Fruit fly (Drosophila melanogaster) whole organism: Measurements from ENCODE around the gene CG3081.

Source experiments
- CG8478 ChIP-seq: fragments of >200 bp; optimal IDR thresholded peaks from 2 replicates; lab custom pipeline; 2018; ENCODE audit warnings: inconsistent platforms
- Dll ChIP-seq: fragments of >200 bp; optimal IDR thresholded peaks from 2 replicates; lab custom pipeline; 2017
- EcR ChIP-seq, 2 experiments: fragments of >200 bp; optimal IDR thresholded peaks; 2 replicates each; lab custom pipeline; 2017; ENCODE audit warnings: missing biosample characterization in 2 of 2, missing genetic modification characterization in 2 of 2, missing genetic modification reagents in 2 of 2
- pan ChIP-seq: fragments of >200 bp; optimal IDR thresholded peaks from 2 replicates; lab custom pipeline; 2017
- psq ChIP-seq: fragments of >200 bp; optimal IDR thresholded peaks from 2 replicates; lab custom pipeline; 2017
- usp ChIP-seq: fragments of >200 bp; optimal IDR thresholded peaks from 2 replicates; lab custom pipeline; 2017; ENCODE audit warnings: missing biosample characterization, missing genetic modification characterization, mixed read lengths

Gene CG3081

DNA sequence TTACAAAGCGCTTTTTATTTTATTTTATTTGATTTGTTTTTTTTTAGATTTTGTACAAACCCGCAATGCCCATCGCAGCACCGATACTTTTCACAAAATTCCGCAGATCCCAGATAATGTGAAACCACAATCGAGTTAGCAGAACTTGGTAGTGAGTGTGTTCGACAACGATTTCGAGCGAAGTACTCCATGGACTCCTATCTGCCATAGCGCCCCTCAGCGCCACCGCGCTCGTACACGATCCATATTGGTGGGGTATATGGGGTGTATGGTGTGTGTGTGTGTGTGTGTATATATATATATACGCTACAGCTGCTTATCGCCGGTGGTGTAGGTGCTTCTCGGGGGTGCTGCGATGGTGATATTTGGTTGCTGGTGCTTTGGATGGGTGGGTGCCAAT, 31.3 kb downstream of the CG3081 start:
- TF ChIP-seq usp (GFP tag; lab: Kevin White, UChicago) (no peak), Dll (no peak), psq (no peak), pan (lab: Kevin White, UChicago) (no peak), CG8478 (no peak), EcR (GFP tag; optimal IDR thresholded peaks at IDR 0.05; lab: Kevin White, UChicago) (no peak)

DNA sequence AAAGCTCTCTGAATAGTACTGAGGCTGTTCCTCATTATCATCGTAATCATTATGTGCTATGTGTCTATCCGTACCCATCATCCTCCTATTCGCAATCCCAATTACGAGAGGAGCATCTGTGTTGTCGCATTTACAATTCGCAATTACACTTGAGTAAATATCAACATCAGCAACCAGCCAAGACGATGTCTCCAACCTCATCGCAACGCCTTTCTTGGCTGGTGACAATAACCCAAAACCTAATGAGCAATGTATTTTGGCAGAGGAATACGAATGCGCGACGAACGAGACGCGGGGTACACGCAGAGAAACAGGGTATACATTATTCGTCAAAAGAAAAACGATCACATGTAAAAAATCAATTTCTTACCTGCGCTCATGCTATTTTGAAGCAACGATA, 33.3 kb downstream of the CG3081 start:
- TF ChIP-seq EcR (GFP tag; optimal IDR thresholded peaks at IDR 0.05; lab: Kevin White, UChicago) (no peak), usp (GFP tag; lab: Kevin White, UChicago) (no peak), Dll (no peak), psq (no peak), pan (lab: Kevin White, UChicago) (no peak), CG8478 (no peak)

DNA sequence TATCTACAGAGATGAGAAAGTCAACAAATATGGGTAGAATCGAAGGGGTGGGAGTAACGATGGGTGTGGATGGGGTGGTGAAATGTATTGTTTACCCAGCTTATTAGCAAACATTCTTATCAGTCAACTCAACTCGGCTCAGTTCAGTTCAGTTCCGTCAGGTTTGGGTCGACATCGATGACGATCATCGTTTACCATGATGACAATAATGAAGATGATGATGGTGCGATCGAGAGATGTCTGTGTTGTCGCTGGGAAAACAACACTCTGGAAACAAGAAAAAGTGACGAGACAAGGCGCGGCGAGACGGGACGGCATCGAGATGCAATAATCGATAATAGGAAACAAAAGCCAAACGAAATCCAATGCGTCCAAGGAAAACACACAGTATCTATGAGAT, 34.0 kb downstream of the CG3081 start:
- TF ChIP-seq EcR (GFP tag; optimal IDR thresholded peaks at IDR 0.05; lab: Kevin White, UChicago) = no peak
- TF ChIP-seq pan (lab: Kevin White, UChicago) = no peak

DNA sequence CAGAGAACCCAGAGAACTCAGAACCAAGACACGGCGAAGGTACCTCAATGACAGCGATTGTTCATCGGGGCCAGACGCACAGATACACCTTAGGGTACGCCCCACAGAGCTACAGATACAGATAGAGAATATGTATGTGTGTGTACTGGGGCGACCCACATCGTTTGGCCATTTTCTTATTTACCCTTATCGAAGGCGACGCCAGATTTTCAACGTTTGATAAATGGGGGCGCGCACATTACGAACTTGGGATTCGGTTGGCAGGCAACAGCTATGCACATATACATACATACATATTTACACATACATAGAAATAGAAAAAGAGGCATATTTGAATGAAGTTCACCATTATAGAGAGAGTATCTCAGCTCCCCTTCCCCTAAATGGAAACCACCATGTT, 37.3 kb downstream of the CG3081 start:
- TF ChIP-seq usp (GFP tag; lab: Kevin White, UChicago) (no peak), EcR (GFP tag; optimal IDR thresholded peaks at IDR 0.05; lab: Kevin White, UChicago) (no peak), Dll (no peak), psq (no peak), CG8478 (no peak), pan (lab: Kevin White, UChicago) (no peak)

DNA sequence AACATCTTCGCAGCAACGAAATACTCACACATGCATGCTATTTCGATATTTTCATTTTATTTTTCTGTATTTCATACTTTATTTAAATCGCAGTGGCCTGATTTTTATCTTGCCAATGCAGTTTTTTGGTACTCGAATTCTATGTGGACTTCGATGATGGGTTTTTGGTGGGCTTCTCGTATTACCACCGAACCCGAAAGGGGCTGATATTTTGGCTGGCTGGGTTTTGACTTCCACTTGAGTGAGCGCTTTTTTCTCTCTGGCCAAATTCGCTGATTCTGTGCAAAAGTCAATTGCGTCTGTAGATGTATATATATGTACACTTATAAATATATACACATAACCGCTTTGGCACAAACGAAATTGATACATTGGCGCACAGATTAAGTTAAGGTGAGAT, 38.5 kb downstream of the CG3081 start:
- TF ChIP-seq CG8478 = no peak
- TF ChIP-seq psq = no peak
- no peak for TF ChIP-seq usp (GFP tag; lab: Kevin White, UChicago)
- TF ChIP-seq EcR (GFP tag; optimal IDR thresholded peaks at IDR 0.05; lab: Kevin White, UChicago) = no peak
- TF ChIP-seq Dll = no peak
- no peak for TF ChIP-seq pan (lab: Kevin White, UChicago)

DNA sequence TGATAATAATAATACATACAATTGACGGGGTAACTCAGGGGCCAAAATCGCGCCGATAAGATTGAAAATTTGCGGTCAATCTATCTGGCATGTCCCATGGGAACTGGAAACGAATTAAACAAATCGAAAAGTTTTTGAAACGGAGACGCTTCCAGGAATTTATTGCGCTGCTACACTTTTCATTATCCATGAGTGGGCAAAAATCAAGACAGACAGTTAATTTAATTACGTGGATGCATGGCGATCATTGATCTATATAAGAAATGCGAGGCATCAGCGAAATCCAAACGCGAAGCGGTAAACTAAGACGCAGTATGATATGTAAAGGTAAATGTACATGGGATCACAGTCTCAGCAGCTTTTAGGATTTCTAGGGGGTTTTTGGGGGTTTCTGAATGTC, 39.2 kb downstream of the CG3081 start:
- TF ChIP-seq EcR (GFP tag; optimal IDR thresholded peaks at IDR 0.05; lab: Kevin White, UChicago) (no peak), CG8478 (no peak), psq (no peak), usp (GFP tag; lab: Kevin White, UChicago) (no peak), Dll (no peak), pan (lab: Kevin White, UChicago) (no peak)

DNA sequence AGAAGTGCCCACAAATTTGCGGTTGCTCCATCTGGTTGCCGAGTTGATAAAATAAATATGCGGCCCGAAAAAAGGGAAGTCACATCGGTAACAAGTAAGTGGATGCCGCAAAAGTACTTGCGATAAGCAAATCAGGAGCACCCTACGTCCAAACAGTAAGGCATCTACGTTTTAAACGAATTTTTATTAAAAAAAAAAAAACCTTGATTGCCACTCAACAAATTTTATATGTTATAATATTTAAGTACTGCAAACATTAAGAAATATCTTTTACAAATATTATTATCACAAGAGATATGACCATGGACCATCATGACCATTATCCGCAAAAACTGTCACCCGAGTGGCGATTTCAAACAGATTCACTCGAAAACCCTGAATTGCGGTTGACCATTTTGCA, 39.7 kb downstream of the CG3081 start:
- TF ChIP-seq usp (GFP tag; lab: Kevin White, UChicago) = no peak
- TF ChIP-seq psq = no peak
- no peak for TF ChIP-seq pan (lab: Kevin White, UChicago)
- no peak for TF ChIP-seq EcR (GFP tag; optimal IDR thresholded peaks at IDR 0.05; lab: Kevin White, UChicago)
- no peak for TF ChIP-seq CG8478
- no peak for TF ChIP-seq Dll

DNA sequence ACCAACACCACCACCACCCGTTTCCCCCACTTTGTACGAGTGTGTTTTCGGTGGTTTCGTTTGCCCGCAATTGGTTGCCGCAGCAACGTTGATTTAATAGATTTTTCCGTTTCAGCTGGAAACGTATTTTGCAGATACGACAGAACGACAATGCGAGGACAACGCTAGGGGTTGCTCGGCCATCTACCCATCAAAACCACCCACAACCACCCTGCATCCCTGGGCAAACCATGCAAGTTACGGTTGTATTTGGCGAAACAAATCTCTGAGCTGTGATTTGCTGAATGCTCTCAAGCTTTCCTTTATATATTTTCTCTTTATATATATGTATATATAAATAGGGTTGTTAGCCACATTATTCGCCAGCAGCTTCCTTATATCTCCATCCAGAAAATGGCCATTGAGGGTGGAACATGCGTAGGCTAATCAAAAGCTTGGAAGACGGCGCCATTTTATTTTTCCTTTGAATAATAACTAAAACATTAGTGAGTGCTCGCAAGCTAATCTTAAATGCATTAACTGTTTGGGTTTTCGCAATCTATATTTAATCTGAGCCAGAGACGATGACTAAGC, 43.8 kb downstream of the CG3081 start:
- TF ChIP-seq EcR (GFP tag; optimal IDR thresholded peaks at IDR 0.05; lab: Kevin White, UChicago) = no peak

DNA sequence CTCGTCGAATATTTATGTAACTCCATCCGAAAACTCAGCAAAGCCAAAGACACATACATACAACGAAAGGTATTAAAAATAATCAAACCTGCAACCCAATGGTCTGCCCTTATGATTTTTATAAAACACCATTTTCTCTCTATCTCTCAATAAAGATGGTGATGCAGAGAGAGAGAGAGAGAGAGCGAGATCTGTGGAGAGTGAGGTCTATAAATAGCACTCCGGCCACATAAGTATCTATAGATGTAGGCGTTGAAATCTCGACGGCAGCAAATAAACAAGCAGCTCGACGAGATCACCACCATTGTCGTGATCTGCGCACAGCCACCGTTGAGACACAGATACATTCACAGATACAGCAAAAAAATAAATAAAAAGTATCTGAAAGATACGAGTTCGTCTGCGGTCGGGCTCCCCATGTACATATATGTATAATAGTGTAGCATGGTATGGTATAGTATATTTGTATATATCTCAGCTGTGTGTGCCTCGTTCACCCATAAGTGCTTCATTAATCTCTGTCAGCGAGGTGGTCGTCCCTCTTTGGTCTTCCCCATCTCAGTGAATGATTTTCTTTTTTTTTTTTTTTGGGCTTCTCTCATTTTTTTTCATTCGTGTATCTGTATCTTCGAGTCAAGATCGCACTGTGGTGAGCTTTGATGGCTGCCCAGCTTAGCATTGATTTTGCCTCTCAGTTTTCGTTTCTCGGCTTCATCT, 47.2 kb downstream of the CG3081 start:
- TF ChIP-seq EcR (GFP tag; optimal IDR thresholded peaks at IDR 0.05; lab: Kevin White, UChicago) (no peak), usp (GFP tag; lab: Kevin White, UChicago) (no peak), pan (lab: Kevin White, UChicago) (no peak), Dll (no peak), psq (no peak), CG8478 (no peak)

DNA sequence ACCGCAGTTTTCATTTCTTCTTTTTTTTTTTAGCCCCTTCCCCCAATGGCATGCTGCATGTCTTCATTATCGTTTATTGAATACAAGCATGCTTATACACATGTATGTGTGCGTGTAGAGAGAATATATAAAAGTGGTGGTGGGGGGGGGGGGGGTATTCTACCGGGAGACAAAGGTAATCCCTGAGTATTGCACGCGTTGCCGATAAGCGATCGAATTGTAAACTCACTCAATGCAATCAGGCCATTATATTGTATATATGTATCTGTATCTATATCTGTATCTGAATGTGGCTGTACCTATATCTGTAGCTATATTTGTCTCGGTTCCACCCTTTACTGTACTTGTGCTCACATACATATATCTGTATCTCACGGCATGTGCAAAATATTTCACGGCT, 51.5 kb downstream of the CG3081 start:
- TF ChIP-seq Dll (no peak), usp (GFP tag; lab: Kevin White, UChicago) (no peak), EcR (GFP tag; optimal IDR thresholded peaks at IDR 0.05; lab: Kevin White, UChicago) (no peak), pan (lab: Kevin White, UChicago) (no peak), psq (no peak), CG8478 (no peak)

DNA sequence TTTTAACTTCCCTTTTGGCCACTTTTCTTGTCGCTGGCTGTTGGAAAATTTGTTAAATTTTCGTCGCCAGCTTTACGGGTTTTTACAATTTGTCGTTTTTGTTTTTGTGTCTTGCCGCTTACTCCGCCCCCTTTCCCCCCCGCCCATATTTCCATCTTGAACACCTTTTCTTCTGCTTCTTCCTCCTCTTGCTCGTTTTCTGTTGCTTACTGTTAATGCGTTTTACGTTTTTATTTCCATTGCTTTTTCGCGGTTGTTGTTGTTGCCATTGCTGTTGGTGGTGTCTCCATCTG, 53.1 kb downstream of the CG3081 start:
- no peak for TF ChIP-seq EcR (GFP tag; optimal IDR thresholded peaks at IDR 0.05; lab: Kevin White, UChicago)
- no peak for TF ChIP-seq CG8478
- no peak for TF ChIP-seq psq
- no peak for TF ChIP-seq Dll
- no peak for TF ChIP-seq pan (lab: Kevin White, UChicago)
- TF ChIP-seq usp (GFP tag; lab: Kevin White, UChicago) = no peak

DNA sequence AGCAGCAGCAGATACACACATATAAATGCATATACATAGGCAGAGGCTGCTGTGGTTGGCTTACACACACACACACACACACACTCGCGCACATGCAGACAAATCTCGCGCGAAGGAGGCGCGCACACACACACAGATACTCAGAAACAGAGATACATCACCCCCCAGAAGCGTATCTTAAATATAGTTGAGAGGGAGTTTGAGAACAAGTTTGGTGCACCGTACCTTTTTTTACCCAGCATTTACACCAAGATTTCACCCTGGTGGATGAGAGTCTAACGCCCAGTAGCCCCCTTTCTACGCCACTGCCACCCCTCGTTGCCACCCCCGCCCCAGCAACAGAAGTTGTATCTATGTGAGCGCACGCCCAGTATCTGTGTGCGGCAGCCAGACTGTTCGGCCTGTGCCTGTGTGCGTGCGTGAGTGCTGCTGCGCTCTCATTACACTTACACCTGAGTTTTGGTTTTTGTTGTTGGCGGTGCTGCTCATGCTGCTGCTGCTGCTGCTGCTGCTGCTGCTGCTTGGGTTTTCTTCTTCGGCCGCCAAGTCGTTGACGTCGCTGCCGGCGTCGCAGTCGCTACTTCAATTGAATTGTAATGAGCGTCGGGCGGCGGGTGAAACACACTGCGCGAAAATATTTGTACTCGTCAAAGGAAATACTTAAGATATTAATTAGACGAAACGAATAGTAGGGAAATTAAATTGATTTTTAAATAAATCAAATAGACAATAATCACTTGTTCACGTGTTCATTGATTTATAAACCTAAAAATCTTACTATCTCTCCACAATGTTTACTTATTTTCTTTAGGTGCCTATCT, 53.6 kb downstream of the CG3081 start:
- no peak for TF ChIP-seq psq
- TF ChIP-seq CG8478 = peak; percentile 35
